Worm (Caenorhabditis elegans): Measurements from ENCODE around the gene pgl-3.

- TF ChIP-seq ama-1 (optimal IDR thresholded peaks at IDR 0.05) = no peak
- TF ChIP-seq unc-62 (GFP tag; optimal IDR thresholded peaks at IDR 0.05) = no peak
- TF ChIP-seq elt-3 (tag; optimal IDR thresholded peaks at IDR 0.05) = no peak
- no peak for TF ChIP-seq egl-27 (tag; optimal IDR thresholded peaks at IDR 0.05)
- no peak for TF ChIP-seq snpc-4 (tag; optimal IDR thresholded peaks at IDR 0.05)
- TF ChIP-seq fos-1 (tag; optimal IDR thresholded peaks at IDR 0.05) = no peak
- no peak for TF ChIP-seq mdl-1 (tag; optimal IDR thresholded peaks at IDR 0.05)
- TF ChIP-seq unc-55 (GFP tag; optimal IDR thresholded peaks at IDR 0.05) = no peak
- no peak for TF ChIP-seq nhr-12 (tag; optimal IDR thresholded peaks at IDR 0.05)
- no peak for TF ChIP-seq lin-39 (tag; optimal IDR thresholded peaks at IDR 0.05)
- no peak for TF ChIP-seq lin-13 (GFP tag; optimal IDR thresholded peaks at IDR 0.05)
- TF ChIP-seq aly-2 (tag; optimal IDR thresholded peaks at IDR 0.05) = no peak
Observed at ce11 chrV:4754684-4755211, 1.0 kb upstream of the pgl-3 start.
